Worm (Caenorhabditis elegans) whole organism, L3 larva: ENCODE results near the gene nspb-9.

Experiments used
- daf-12 ChIP-seq: fragments of 150-350 bp; optimal IDR thresholded peaks from 2 replicates; lab custom pipeline; 2014; ENCODE audit warnings: missing biosample characterization, missing genetic modification reagents, missing genetic modification characterization
- nhr-23 ChIP-seq: fragments of 150-350 bp; optimal IDR thresholded peaks from 2 replicates; lab custom pipeline; 2014; ENCODE audit warnings: missing biosample characterization, missing genetic modification reagents, missing genetic modification characterization
- nhr-76 ChIP-seq: fragments of 150-350 bp; sonication (generic microtip); optimal IDR thresholded peaks from 5 replicates; lab custom pipeline; 2014; ENCODE audit warnings: missing biosample characterization, missing genetic modification characterization
- unc-39 ChIP-seq: sonication (generic microtip); optimal IDR thresholded peaks from 4 replicates; lab custom pipeline; 2017; ENCODE audit warnings: missing biosample characterization, missing genetic modification characterization
- zag-1 ChIP-seq: fragments of 150-350 bp; optimal IDR thresholded peaks from 2 replicates; lab custom pipeline; 2014; ENCODE audit warnings: missing biosample characterization, missing genetic modification characterization

DNA sequence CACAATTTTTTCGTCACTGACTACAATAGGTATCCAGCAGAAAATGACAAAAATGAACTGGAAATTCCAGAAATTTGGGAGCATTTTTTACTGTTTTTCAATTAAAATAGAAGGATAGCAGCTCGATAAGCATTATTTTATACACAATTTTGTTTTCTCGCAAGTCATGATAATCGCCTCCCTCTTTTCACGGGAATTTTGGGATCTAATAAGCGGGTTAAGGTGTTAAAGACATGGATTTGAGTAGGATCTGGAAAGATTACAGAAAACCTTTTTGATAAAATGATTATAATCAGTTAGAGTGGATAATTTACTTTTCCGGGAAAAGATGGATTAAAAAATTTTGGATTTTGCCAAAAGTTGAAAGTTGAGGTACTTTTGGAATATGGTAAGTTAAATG is 32.0 kb upstream of the nspb-9 start, which contains the start of gene gcy-29:
- TF ChIP-seq nhr-23 (tag; lab: Kevin White, UChicago) (no peak), zag-1 (tag; lab: Kevin White, UChicago) (no peak), nhr-76 (tag; lab: Kevin White, UChicago) (no peak), unc-39 (tag; lab: Kevin White, UChicago) (no peak), daf-12 (tag; lab: Kevin White, UChicago) (no peak)
